Worm (Caenorhabditis elegans): Measurements from ENCODE around the gene hipr-1.

DNA sequence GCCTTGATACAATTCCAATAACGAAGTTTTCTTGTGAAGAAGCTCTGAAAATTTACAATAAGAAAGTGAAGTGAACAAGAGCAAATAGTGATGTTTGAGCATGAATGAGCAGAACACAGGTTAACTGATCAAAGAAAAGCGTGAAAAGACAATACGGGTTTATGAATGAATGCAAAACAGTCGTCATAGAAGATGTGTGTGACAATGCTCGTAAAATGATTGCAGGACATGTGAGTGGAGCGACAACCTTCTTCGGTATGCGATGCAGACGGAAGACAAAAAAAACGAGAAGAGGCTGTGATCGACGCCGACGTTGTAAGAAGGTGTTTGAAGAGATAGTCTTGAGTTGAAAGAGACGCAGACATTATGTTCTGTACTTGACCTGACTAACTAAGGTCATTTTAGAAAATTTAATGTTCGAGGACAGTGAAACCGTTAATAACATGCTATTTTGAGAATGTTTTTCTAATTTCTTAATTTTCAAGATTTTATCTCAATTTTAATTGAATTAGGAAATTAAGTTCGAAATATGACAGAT is 47.4 kb downstream of the hipr-1 start, which contains the start of gene mig-22:
- TF ChIP-seq lin-39 (tag; optimal IDR thresholded peaks at IDR 0.05) = no peak
- no peak for TF ChIP-seq nhr-77 (tag; optimal IDR thresholded peaks at IDR 0.05)
- no peak for TF ChIP-seq nhr-237 (tag; optimal IDR thresholded peaks at IDR 0.05)
